Worm (Caenorhabditis elegans) whole organism, mixed stage, embryonic: ENCODE results near the gene srd-36.

Experiments
- M03D4.4 ChIP-seq: sonication (generic microtip); optimal IDR thresholded peaks from 2 replicates; lab custom pipeline; 2017; ENCODE audit warnings: mild to moderate bottlenecking, missing genetic modification characterization, missing compliant biosample characterization
- bed-3 ChIP-seq: fragments of 200-800 bp; sonication (Bioruptor generic); optimal IDR thresholded peaks from 3 replicates; lab custom pipeline; 2018; ENCODE audit warnings: mild to moderate bottlenecking, missing genetic modification characterization, moderate library complexity, missing compliant biosample characterization
- ceh-43 ChIP-seq: fragments of 200-800 bp; sonication (Bioruptor generic); optimal IDR thresholded peaks from 2 replicates; lab custom pipeline; 2018; ENCODE audit warnings: mild to moderate bottlenecking, missing genetic modification characterization, moderate library complexity, missing compliant biosample characterization
- ces-1 ChIP-seq: fragments of 150-350 bp; optimal IDR thresholded peaks from 2 replicates; lab custom pipeline; 2014; ENCODE audit warnings: missing biosample characterization, missing genetic modification reagents, missing genetic modification characterization
- elt-1 ChIP-seq: sonication (generic microtip); optimal IDR thresholded peaks from 2 replicates; lab custom pipeline; 2017; ENCODE audit warnings: missing genetic modification characterization, mild to moderate bottlenecking, missing compliant biosample characterization, antibody characterized with exemption, moderate library complexity, borderline replicate concordance; ENCODE audit not compliant: insufficient read depth
- elt-3 ChIP-seq: fragments of 150-350 bp; optimal IDR thresholded peaks from 2 replicates; lab custom pipeline; 2014; ENCODE audit warnings: missing biosample characterization, missing genetic modification characterization
- ham-2 ChIP-seq: fragments of 200-800 bp; sonication (Bioruptor generic); optimal IDR thresholded peaks from 2 replicates; lab custom pipeline; 2018; ENCODE audit warnings: mild to moderate bottlenecking, missing genetic modification characterization, missing compliant biosample characterization
- lin-32 ChIP-seq: fragments of 200-800 bp; sonication (Bioruptor generic); optimal IDR thresholded peaks from 2 replicates; lab custom pipeline; 2018; ENCODE audit warnings: mild to moderate bottlenecking, missing genetic modification characterization, missing compliant biosample characterization
- mab-5 ChIP-seq: fragments of 150-350 bp; optimal IDR thresholded peaks from 2 replicates; lab custom pipeline; 2014; ENCODE audit warnings: missing biosample characterization, missing genetic modification characterization
- nhr-12 ChIP-seq: fragments of 150-350 bp; optimal IDR thresholded peaks from 2 replicates; lab custom pipeline; 2014; ENCODE audit warnings: missing biosample characterization, missing genetic modification characterization
- nhr-2 ChIP-seq: fragments of 150-350 bp; optimal IDR thresholded peaks from 2 replicates; lab custom pipeline; 2014; ENCODE audit warnings: missing biosample characterization, missing genetic modification characterization
- nhr-28 ChIP-seq: fragments of 150-350 bp; optimal IDR thresholded peaks from 2 replicates; lab custom pipeline; 2014; ENCODE audit warnings: missing biosample characterization, missing genetic modification characterization
- pha-4 ChIP-seq: fragments of 150-350 bp; optimal IDR thresholded peaks from 2 replicates; lab custom pipeline; 2018; ENCODE audit warnings: missing biosample characterization, missing genetic modification reagents, missing genetic modification characterization
- unc-120 ChIP-seq: sonication (generic microtip); optimal IDR thresholded peaks from 2 replicates; lab custom pipeline; 2017; ENCODE audit warnings: missing genetic modification characterization, missing compliant biosample characterization; ENCODE audit not compliant: poor library complexity, severe bottlenecking
- unc-39 ChIP-seq: fragments of 150-350 bp; optimal IDR thresholded peaks from 2 replicates; lab custom pipeline; 2014; ENCODE audit warnings: missing biosample characterization, missing genetic modification characterization
- ztf-11 ChIP-seq: fragments of 150-350 bp; optimal IDR thresholded peaks from 2 replicates; lab custom pipeline; 2014; ENCODE audit warnings: missing biosample characterization, missing genetic modification characterization

Gene srd-36

DNA sequence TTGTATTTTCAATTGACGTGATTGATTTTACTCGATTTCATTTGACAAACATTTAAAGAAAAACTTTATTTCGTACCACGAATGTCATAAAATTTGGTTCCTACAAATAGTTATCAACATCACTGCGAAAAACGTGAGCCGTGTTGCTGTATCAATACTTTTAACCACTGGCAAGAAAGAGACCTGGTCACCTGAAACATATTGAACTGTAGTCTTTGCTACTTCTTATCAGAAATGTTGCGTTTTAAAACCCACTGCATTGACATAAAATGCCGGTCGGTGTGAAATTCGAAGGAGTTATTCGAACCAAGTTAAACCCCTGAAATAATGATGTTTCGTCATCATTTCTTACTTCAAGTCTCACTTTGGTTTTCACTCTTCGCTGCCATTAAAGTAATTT lies 47.0 kb downstream of the srd-36 start:
- TF ChIP-seq ztf-11 (no peak), lin-32 (GFP tag; lab: Kevin White, UChicago) (no peak), M03D4.4 (tag; lab: Kevin White, UChicago) (no peak), elt-3 (tag; lab: Kevin White, UChicago) (no peak), nhr-2 (tag; lab: Kevin White, UChicago) (no peak), unc-120 (tag; lab: Kevin White, UChicago) (no peak), ceh-43 (GFP tag; lab: Kevin White, UChicago) (no peak), ces-1 (GFP tag; lab: Kevin White, UChicago) (no peak), mab-5 (tag; lab: Kevin White, UChicago) (no peak), ham-2 (GFP tag; lab: Kevin White, UChicago) (no peak), nhr-12 (tag; lab: Kevin White, UChicago) (no peak), pha-4 (tag; lab: Kevin White, UChicago) (no peak), bed-3 (GFP tag; lab: Kevin White, UChicago) (no peak), elt-1 (no peak), unc-39 (tag; lab: Kevin White, UChicago) (no peak)
- TF ChIP-seq, all 35 proteins: peak for 0

DNA sequence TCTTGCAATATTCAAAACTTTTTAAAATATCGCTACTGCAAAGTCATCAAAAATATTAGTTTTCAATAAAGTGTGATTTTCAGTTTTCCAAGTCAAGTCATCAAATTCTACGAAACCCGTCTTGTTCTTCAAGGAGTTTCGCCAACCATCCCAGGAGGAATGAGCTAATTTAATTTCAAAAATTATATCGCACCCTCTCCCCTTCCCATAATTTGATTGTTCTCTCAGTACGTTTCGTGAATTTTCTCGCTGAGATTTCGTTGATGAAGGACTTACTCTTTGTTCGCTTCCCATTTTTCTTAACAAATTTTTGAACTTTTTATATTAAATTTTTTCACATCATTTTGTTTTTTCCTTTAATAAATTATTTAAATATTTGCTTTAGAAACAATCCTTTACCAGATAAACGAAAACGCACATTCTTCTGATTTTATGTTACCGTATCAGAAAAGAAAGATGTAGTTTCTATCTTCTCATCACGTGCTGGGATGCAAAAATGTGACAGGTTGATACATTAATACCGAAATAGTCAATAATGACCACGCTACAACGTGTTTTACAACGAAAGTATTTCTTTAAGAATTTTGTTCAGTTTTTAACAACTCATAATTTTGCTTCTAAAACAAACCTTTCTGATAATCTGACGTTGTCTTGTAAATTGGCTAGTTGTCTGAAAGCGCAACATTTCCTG lies 47.8 kb downstream of the srd-36 start:
- TF ChIP-seq ces-1 (GFP tag; lab: Kevin White, UChicago) (peak; percentile 99), M03D4.4 (tag; lab: Kevin White, UChicago) (no peak)

DNA sequence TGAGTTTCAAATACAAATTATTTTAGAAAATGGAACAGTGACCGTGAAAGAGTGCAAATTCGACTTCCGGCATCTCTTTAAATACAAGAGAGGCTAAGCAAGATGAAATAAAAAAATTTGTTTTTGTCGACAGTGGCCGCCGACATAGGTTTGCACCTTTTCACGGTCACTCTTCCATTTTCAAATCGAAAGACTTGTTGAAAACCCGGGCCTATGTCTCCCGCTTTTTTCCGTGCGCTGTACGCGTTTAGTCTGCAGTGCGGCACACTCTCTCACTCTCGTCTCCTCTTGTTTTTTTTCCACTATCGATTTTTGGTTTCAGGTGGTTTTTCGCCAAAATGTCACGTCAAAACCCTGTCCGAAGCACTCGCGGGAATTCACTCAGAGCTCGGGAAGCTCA lies 49.5 kb downstream of the srd-36 start, which contains the start of gene hpl-1:
TSS of gene hpl-1 (plus strand) at position 301 of the 400 bp plus-strand sequence.
- TF ChIP-seq nhr-28 (tag; lab: Kevin White, UChicago), result no peak
